Worm (Caenorhabditis elegans) whole organism, L4 larva: ENCODE measurements around the gene cyp-32A1.

ENCODE experiments used
- D1046.2 ChIP-seq: fragments of 200-800 bp; sonication (Bioruptor generic); IDR thresholded peaks from 2 replicates; pipeline ENCODE4 v1.3.6; 2022; ENCODE audit warnings: missing genetic modification characterization, missing compliant biosample characterization
- F10B5.3 ChIP-seq: sonication (generic microtip); optimal IDR thresholded peaks from 2 replicates; lab custom pipeline; 2016; ENCODE audit warnings: mild to moderate bottlenecking, missing genetic modification characterization, missing compliant biosample characterization
- F26F4.8 ChIP-seq: fragments of 200-800 bp; sonication (Bioruptor generic); conservative IDR thresholded peaks from 2 replicates; pipeline ENCODE4 v1.3.6; 2022; ENCODE audit warnings: missing genetic modification characterization, missing compliant biosample characterization
- F49E8.2 ChIP-seq: sonication (generic microtip); optimal IDR thresholded peaks from 2 replicates; lab custom pipeline; 2016; ENCODE audit warnings: missing compliant biosample characterization, mild to moderate bottlenecking, missing genetic modification characterization, borderline replicate concordance
- T26A8.4 ChIP-seq: fragments of 200-800 bp; sonication (Bioruptor generic); IDR thresholded peaks from 2 replicates; pipeline ENCODE4 v1.3.6; 2022; ENCODE audit warnings: missing genetic modification characterization, missing compliant biosample characterization
- Y5F2A.4 ChIP-seq: fragments of 200-800 bp; sonication (Bioruptor generic); optimal IDR thresholded peaks from 2 replicates; lab custom pipeline; 2018; ENCODE audit warnings: mild to moderate bottlenecking, missing genetic modification characterization, missing compliant biosample characterization
- Y75B8A.6 ChIP-seq: fragments of 200-800 bp; sonication (Bioruptor generic); IDR thresholded peaks from 2 replicates; pipeline ENCODE4 v1.3.6; 2022; ENCODE audit warnings: missing genetic modification reagents, missing genetic modification characterization, missing compliant biosample characterization
- aly-2 ChIP-seq: sonication (generic microtip); optimal IDR thresholded peaks from 2 replicates; lab custom pipeline; 2018; ENCODE audit warnings: missing biosample characterization, missing genetic modification characterization
- attf-4 ChIP-seq: sonication (generic microtip); optimal IDR thresholded peaks from 3 replicates; lab custom pipeline; 2017; ENCODE audit warnings: missing biosample characterization, missing genetic modification characterization
- ceh-62 ChIP-seq: sonication (generic microtip); optimal IDR thresholded peaks from 2 replicates; lab custom pipeline; 2017; ENCODE audit warnings: missing biosample characterization, missing genetic modification characterization
- ces-1 ChIP-seq: fragments of 150-350 bp; sonication (generic microtip); optimal IDR thresholded peaks from 4 replicates; lab custom pipeline; 2014; ENCODE audit warnings: missing biosample characterization, missing genetic modification reagents, missing genetic modification characterization
- cey-2 ChIP-seq: sonication (generic microtip); optimal IDR thresholded peaks from 3 replicates; lab custom pipeline; 2017; ENCODE audit warnings: missing genetic modification characterization, mild to moderate bottlenecking, missing compliant biosample characterization, antibody characterized with exemption, borderline replicate concordance; ENCODE audit not compliant: insufficient read depth
- daf-16 ChIP-seq, 3 experiments: sonication (generic microtip); optimal IDR thresholded peaks; 2 replicates each; lab custom pipeline; 2016 to 2017; ENCODE audit warnings: missing genetic modification characterization in 3 of 3, missing genetic modification reagents in 3 of 3, mild to moderate bottlenecking in 2 of 3, missing compliant biosample characterization in 2 of 3, missing biosample characterization in 1 of 3, moderate library complexity in 1 of 3
- daf-19 ChIP-seq: fragments of 200-800 bp; sonication (Bioruptor generic); conservative IDR thresholded peaks from 2 replicates; pipeline ENCODE4 v1.3.6; 2022; ENCODE audit warnings: missing genetic modification characterization, missing compliant biosample characterization
- dmd-9 ChIP-seq: fragments of 200-800 bp; sonication (Bioruptor generic); IDR thresholded peaks from 2 replicates; pipeline ENCODE4 v1.3.6; 2022; ENCODE audit warnings: missing genetic modification reagents, missing genetic modification characterization, missing compliant biosample characterization
- duxl-1 ChIP-seq: sonication (generic microtip); optimal IDR thresholded peaks from 2 replicates; lab custom pipeline; 2016; ENCODE audit warnings: mild to moderate bottlenecking, missing genetic modification characterization, moderate library complexity, missing compliant biosample characterization; ENCODE audit not compliant: poor library complexity
- egl-43 ChIP-seq: fragments of 200-800 bp; sonication (Bioruptor generic); IDR thresholded peaks from 2 replicates; pipeline ENCODE4 v1.3.6; 2022; ENCODE audit warnings: missing genetic modification reagents, missing genetic modification characterization, missing compliant biosample characterization
- hif-1 ChIP-seq, 2 experiments: sonication (generic microtip); optimal IDR thresholded peaks; 2 replicates each; lab custom pipeline; 2016 to 2017; ENCODE audit warnings: missing compliant biosample characterization in 2 of 2, missing genetic modification characterization in 2 of 2, missing genetic modification reagents in 2 of 2, missing genotype in 2 of 2, mild to moderate bottlenecking in 1 of 2
- hlh-11 ChIP-seq: fragments of 200-800 bp; sonication (Bioruptor generic); optimal IDR thresholded peaks from 2 replicates; lab custom pipeline; 2018; ENCODE audit warnings: mild to moderate bottlenecking, missing genetic modification characterization, missing compliant biosample characterization
- hmg-1.1 ChIP-seq: fragments of 200-800 bp; sonication (Bioruptor generic); IDR thresholded peaks from 2 replicates; pipeline ENCODE4 v1.3.6; 2022; ENCODE audit warnings: missing genetic modification reagents, missing genetic modification characterization, missing compliant biosample characterization
- jun-1 ChIP-seq: fragments of 150-350 bp; optimal IDR thresholded peaks from 2 replicates; lab custom pipeline; 2014; ENCODE audit warnings: missing biosample characterization, missing genetic modification reagents, missing genetic modification characterization
- lin-13 ChIP-seq: fragments of 150-350 bp; optimal IDR thresholded peaks from 2 replicates; lab custom pipeline; 2014; ENCODE audit warnings: missing biosample characterization, missing genetic modification reagents, missing genetic modification characterization
- lin-29 ChIP-seq: fragments of 200-800 bp; sonication (Bioruptor generic); IDR thresholded peaks from 2 replicates; pipeline ENCODE4 v1.3.6; 2022; ENCODE audit warnings: missing genetic modification reagents, missing genetic modification characterization, missing compliant biosample characterization
- madf-5 ChIP-seq, 2 experiments: fragments of 200-800 bp; sonication (Bioruptor generic); IDR thresholded peaks; 2 replicates each; pipeline ENCODE4 v1.3.6; 2022; ENCODE audit warnings: missing compliant biosample characterization in 2 of 2, missing genetic modification characterization in 2 of 2
- mxl-2 ChIP-seq: fragments of 200-800 bp; sonication (Bioruptor generic); conservative IDR thresholded peaks from 2 replicates; pipeline ENCODE4 v1.3.6; 2022; ENCODE audit warnings: missing genetic modification reagents, missing genetic modification characterization, missing compliant biosample characterization
- mxl-3 ChIP-seq: fragments of 200-800 bp; sonication (Bioruptor generic); optimal IDR thresholded peaks from 2 replicates; lab custom pipeline; 2018; ENCODE audit warnings: mild to moderate bottlenecking, missing genetic modification characterization, missing compliant biosample characterization
- nhr-10 ChIP-seq: fragments of 150-350 bp; optimal IDR thresholded peaks from 2 replicates; lab custom pipeline; 2014; ENCODE audit warnings: missing biosample characterization, missing genetic modification characterization
- nhr-11 ChIP-seq: fragments of 150-350 bp; optimal IDR thresholded peaks from 2 replicates; lab custom pipeline; 2014; ENCODE audit warnings: missing biosample characterization, missing genetic modification characterization
- nhr-111 ChIP-seq: fragments of 200-800 bp; sonication (Bioruptor generic); optimal IDR thresholded peaks from 2 replicates; lab custom pipeline; 2018; ENCODE audit warnings: mild to moderate bottlenecking, missing genetic modification characterization, missing compliant biosample characterization
- nhr-237 ChIP-seq: sonication (generic microtip); optimal IDR thresholded peaks from 2 replicates; lab custom pipeline; 2017; ENCODE audit warnings: missing biosample characterization, missing genetic modification characterization
- nhr-25 ChIP-seq: sonication (generic microtip); optimal IDR thresholded peaks from 2 replicates; lab custom pipeline; 2017; ENCODE audit warnings: missing genetic modification characterization, mild to moderate bottlenecking, missing compliant biosample characterization, antibody characterized with exemption, moderate library complexity, borderline replicate concordance; ENCODE audit not compliant: insufficient read depth
- nhr-42 ChIP-seq: fragments of 200-800 bp; sonication (Bioruptor generic); IDR thresholded peaks from 2 replicates; pipeline ENCODE4 v1.3.6; 2022; ENCODE audit warnings: missing genetic modification characterization, missing compliant biosample characterization
- nhr-48 ChIP-seq: sonication (generic microtip); optimal IDR thresholded peaks from 2 replicates; lab custom pipeline; 2016; ENCODE audit warnings: mild to moderate bottlenecking, missing genetic modification characterization, missing compliant biosample characterization
- nhr-6 ChIP-seq: fragments of 150-350 bp; optimal IDR thresholded peaks from 2 replicates; lab custom pipeline; 2014; ENCODE audit warnings: missing biosample characterization, missing genetic modification characterization
- nhr-76 ChIP-seq: fragments of 150-350 bp; optimal IDR thresholded peaks from 2 replicates; lab custom pipeline; 2014; ENCODE audit warnings: missing biosample characterization, missing genetic modification characterization
- php-3 ChIP-seq: fragments of 200-800 bp; sonication (Bioruptor generic); IDR thresholded peaks from 2 replicates; pipeline ENCODE4 v1.3.6; 2022; ENCODE audit warnings: missing genetic modification reagents, missing genetic modification characterization, missing compliant biosample characterization
- pqm-1 ChIP-seq: sonication (generic microtip); optimal IDR thresholded peaks from 2 replicates; lab custom pipeline; 2017; ENCODE audit warnings: missing biosample characterization, missing genetic modification characterization
- sdz-12 ChIP-seq: fragments of 200-800 bp; sonication (Bioruptor generic); optimal IDR thresholded peaks from 2 replicates; lab custom pipeline; 2018; ENCODE audit warnings: mild to moderate bottlenecking, missing genetic modification characterization, missing compliant biosample characterization
- snpc-1.2 ChIP-seq: fragments of 200-800 bp; sonication (Bioruptor generic); IDR thresholded peaks from 2 replicates; pipeline ENCODE4 v1.3.6; 2022; ENCODE audit warnings: missing genetic modification reagents, missing genetic modification characterization, missing compliant biosample characterization
- spr-1 ChIP-seq: sonication (generic microtip); optimal IDR thresholded peaks from 2 replicates; lab custom pipeline; 2016; ENCODE audit warnings: mild to moderate bottlenecking, missing genetic modification characterization, missing compliant biosample characterization
- tag-97 ChIP-seq: fragments of 200-800 bp; sonication (Bioruptor generic); IDR thresholded peaks from 2 replicates; pipeline ENCODE4 v1.3.6; 2022; ENCODE audit warnings: missing genetic modification characterization, missing compliant biosample characterization
- tra-1 ChIP-seq: fragments of 200-800 bp; sonication (Bioruptor generic); IDR thresholded peaks from 2 replicates; pipeline ENCODE4 v1.3.6; 2022; ENCODE audit warnings: missing genetic modification reagents, missing genetic modification characterization, missing compliant biosample characterization
- unc-130 ChIP-seq: sonication (generic microtip); optimal IDR thresholded peaks from 2 replicates; lab custom pipeline; 2016; ENCODE audit warnings: missing genetic modification reagents, missing genetic modification characterization, missing compliant biosample characterization
- zfp-2 ChIP-seq: sonication (generic microtip); optimal IDR thresholded peaks from 2 replicates; lab custom pipeline; 2016; ENCODE audit warnings: mild to moderate bottlenecking, missing genetic modification characterization, missing compliant biosample characterization
- zfp-3 ChIP-seq: fragments of 200-800 bp; sonication (Bioruptor generic); conservative IDR thresholded peaks from 2 replicates; pipeline ENCODE4 v1.3.6; 2022; ENCODE audit warnings: missing genetic modification reagents, missing genetic modification characterization, missing compliant biosample characterization
- ztf-11 ChIP-seq: fragments of 150-350 bp; optimal IDR thresholded peaks from 2 replicates; lab custom pipeline; 2014; ENCODE audit warnings: missing biosample characterization, missing genetic modification characterization

Gene cyp-32A1

DNA sequence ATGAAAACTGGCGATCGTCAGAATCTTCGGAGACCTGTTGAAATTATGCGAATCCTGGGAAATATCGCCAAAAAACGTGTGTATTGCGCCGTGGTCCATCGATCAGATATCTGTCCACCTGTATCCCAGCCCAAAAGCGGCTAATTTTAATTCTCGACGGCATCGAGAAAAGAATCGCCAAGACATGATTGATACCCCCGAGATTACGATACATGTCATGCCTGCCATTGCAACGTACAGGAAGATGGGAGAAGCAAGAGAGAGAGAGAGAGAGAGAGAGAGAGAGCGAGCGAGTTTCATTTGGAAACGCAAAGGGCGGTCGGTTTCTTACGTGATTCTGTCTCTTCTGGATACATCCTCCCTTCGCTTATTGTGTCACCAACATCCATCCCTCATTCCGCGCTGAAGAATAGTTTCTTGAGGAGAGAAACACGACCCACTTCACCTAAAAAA is 7.4 kb upstream of the cyp-32A1 start, which contains the start of gene grl-10:
TSS of gene grl-10 (plus strand) at position 403 of the 453 bp plus-strand sequence.
- peak; percentile 58 for TF ChIP-seq mxl-3 (GFP tag; lab: Kevin White, UChicago)
- TF ChIP-seq nhr-48 = peak; percentile 53
- peak; percentile 37 for TF ChIP-seq hlh-11 (tag; lab: Kevin White, UChicago)
- TF ChIP-seq Y75B8A.6 (GFP tag; lab: Robert Waterston, UW) = no peak

DNA sequence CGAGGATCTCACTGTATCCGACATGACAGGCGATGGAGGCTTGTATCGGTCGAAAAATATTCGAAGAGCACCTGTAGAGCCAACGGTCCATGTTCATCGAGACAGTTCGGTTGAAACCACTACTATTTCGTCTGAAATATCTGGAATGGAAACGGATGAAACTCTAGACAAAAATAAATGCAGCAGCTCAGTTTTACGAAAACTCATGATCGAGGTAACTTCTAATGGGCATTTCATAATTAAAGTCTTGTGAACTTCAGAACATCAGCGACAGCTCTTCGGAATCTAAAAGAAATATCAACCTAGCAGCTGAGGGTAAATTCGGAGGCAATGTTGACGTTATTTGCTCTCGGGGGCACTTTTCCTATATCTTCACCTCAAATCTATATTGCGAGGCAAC is 6.4 kb upstream of the cyp-32A1 start:
- TF ChIP-seq ces-1 (no peak), nhr-25 (tag; lab: Kevin White, UChicago) (no peak), ztf-11 (tag; lab: Kevin White, UChicago) (no peak), nhr-111 (GFP tag; lab: Kevin White, UChicago) (no peak), mxl-2 (no peak), ceh-62 (tag; lab: Kevin White, UChicago) (no peak), F49E8.2 (tag; lab: Kevin White, UChicago) (peak; percentile 13), lin-13 (no peak), daf-16 (GFP tag; optimal IDR thresholded peaks at IDR 0.05; lab: Kevin White, UChicago) (no peak), daf-16 (tag; optimal IDR thresholded peaks at IDR 0.05; lab: Kevin White, UChicago) (no peak), lin-29 (GFP tag; lab: Robert Waterston, UW) (no peak), duxl-1 (tag; lab: Kevin White, UChicago) (peak; percentile 19), nhr-48 (no peak), daf-19 (GFP tag; lab: Robert Waterston, UW) (no peak), unc-130 (GFP tag; lab: Kevin White, UChicago) (no peak)

DNA sequence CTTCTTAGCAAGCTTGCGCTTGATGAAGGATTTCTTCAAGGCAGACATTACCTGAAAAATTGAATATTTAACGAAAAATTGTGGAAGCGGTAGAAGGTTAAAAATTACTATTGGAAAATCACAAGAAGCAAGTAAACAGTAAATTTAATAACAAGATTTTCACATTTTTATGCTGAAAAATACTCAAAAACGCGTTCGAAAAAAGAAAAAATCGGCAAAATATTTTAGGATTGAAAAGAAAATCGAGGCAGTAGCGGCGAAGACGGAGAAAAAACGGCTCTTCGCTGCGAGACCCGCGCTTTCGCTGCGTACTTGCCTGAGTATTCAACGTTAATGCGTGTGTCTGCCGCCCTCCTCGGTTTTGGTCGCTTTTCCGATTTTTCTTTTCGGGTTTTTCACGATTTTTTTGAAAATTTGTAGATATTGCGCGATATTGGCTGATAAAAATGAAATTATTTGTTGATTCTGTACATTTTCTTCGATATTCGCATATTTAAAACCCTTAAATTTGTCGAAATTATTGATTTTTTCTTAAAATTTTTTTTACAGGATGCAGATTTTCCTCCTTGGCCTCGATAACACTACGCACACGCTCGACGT is 5.5 kb upstream of the cyp-32A1 start, which contains the start of the genes rpl-39 and rps-30:
TSS of gene rpl-39 (minus strand) at position 51 of the 600 bp plus-strand sequence.
TSS of gene rps-30 (plus strand) at position 550 of the 600 bp plus-strand sequence.
- TF ChIP-seq Y5F2A.4 (no peak), nhr-6 (tag; lab: Kevin White, UChicago) (peak; percentile 88), hmg-1.1 (GFP tag; lab: Robert Waterston, UW) (peak; percentile 81), lin-29 (GFP tag; lab: Robert Waterston, UW) (peak; percentile 58), snpc-1.2 (GFP tag; lab: Robert Waterston, UW) (no peak), zfp-2 (no peak), D1046.2 (GFP tag; lab: Robert Waterston, UW) (no peak), php-3 (GFP tag; lab: Robert Waterston, UW) (no peak), spr-1 (peak; percentile 69), nhr-25 (tag; lab: Kevin White, UChicago) (peak; percentile 72), tag-97 (no peak), nhr-237 (tag; lab: Kevin White, UChicago) (no peak), zfp-3 (GFP tag; lab: Robert Waterston, UW) (no peak), nhr-42 (GFP tag; lab: Robert Waterston, UW) (peak; percentile 74; the same call in 1 of the 2 replicates), attf-4 (tag; lab: Kevin White, UChicago) (no peak), nhr-76 (tag; lab: Kevin White, UChicago) (no peak), F26F4.8 (no peak), madf-5 (GFP tag; IDR thresholded peaks at IDR 0.05; lab: Robert Waterston, UW) (no peak), jun-1 (tag; lab: Kevin White, UChicago) (peak; percentile 4), tra-1 (GFP tag; lab: Robert Waterston, UW) (no peak), egl-43 (GFP tag; lab: Robert Waterston, UW) (no peak), pqm-1 (peak; percentile 11), sdz-12 (no peak), F10B5.3 (tag; lab: Kevin White, UChicago) (no peak), cey-2 (tag; lab: Kevin White, UChicago) (no peak), F49E8.2 (tag; lab: Kevin White, UChicago) (no peak), aly-2 (tag; lab: Kevin White, UChicago) (no peak), mxl-3 (GFP tag; lab: Kevin White, UChicago) (peak; percentile 46), nhr-10 (tag; lab: Kevin White, UChicago) (no peak), hif-1 (tag; optimal IDR thresholded peaks at IDR 0.05; lab: Kevin White, UChicago) (peak in 1 of 2 experiments; percentile 83), T26A8.4 (GFP tag; lab: Robert Waterston, UW) (no peak), dmd-9 (GFP tag; lab: Robert Waterston, UW) (no peak), nhr-11 (tag; lab: Kevin White, UChicago) (peak; percentile 87)
